Fruit fly (Drosophila melanogaster) whole organism, prepupa: ENCODE data around the gene CG3526.

ENCODE experiments used
- Blimp-1 ChIP-seq: fragments of 200-800 bp; sonication (Bioruptor generic); optimal IDR thresholded peaks from 3 replicates; lab custom pipeline; 2017; ENCODE audit warnings: missing biosample characterization, missing genetic modification characterization, mild to moderate bottlenecking, moderate library complexity, missing genetic modification reagents
- CG10631 ChIP-seq: fragments of 200-800 bp; sonication (Bioruptor generic); optimal IDR thresholded peaks from 2 replicates; lab custom pipeline; 2016; ENCODE audit warnings: missing biosample characterization, missing genetic modification characterization
- CG10669 ChIP-seq: fragments of 200-800 bp; sonication (Bioruptor generic); optimal IDR thresholded peaks from 3 replicates; lab custom pipeline; 2018; ENCODE audit warnings: missing biosample characterization, mild to moderate bottlenecking, missing genetic modification characterization, moderate library complexity
- CG11294 ChIP-seq: fragments of 200-800 bp; sonication (Bioruptor generic); IDR thresholded peaks from 2 replicates; pipeline ENCODE4 v1.3.6; 2022; ENCODE audit warnings: missing biosample characterization, missing genetic modification characterization
- CG11762 ChIP-seq: fragments of 200-800 bp; sonication (Bioruptor generic); optimal IDR thresholded peaks from 3 replicates; lab custom pipeline; 2016; ENCODE audit warnings: missing biosample characterization, missing genetic modification characterization; ENCODE audit not compliant: insufficient read depth
- CG15336 ChIP-seq: fragments of 200-800 bp; sonication (Bioruptor generic); IDR thresholded peaks from 2 replicates; pipeline ENCODE4 v1.3.6; 2022; ENCODE audit warnings: missing biosample characterization, missing genetic modification characterization
- CG3032 ChIP-seq: fragments of 200-800 bp; optimal IDR thresholded peaks from 2 replicates; lab custom pipeline; 2019; ENCODE audit warnings: missing biosample characterization, mild to moderate bottlenecking, missing genetic modification characterization, moderate library complexity
- CG34406 ChIP-seq: fragments of 200-800 bp; sonication (Bioruptor generic); optimal IDR thresholded peaks from 3 replicates; lab custom pipeline; 2016; ENCODE audit warnings: missing biosample characterization, missing genetic modification characterization
- CG3919 ChIP-seq: fragments of 200-800 bp; sonication (Bioruptor generic); optimal IDR thresholded peaks from 3 replicates; lab custom pipeline; 2016; ENCODE audit warnings: missing biosample characterization, missing genetic modification characterization
- CG4318 ChIP-seq: fragments of 200-800 bp; sonication (Bioruptor generic); optimal IDR thresholded peaks from 3 replicates; lab custom pipeline; 2017; ENCODE audit warnings: missing biosample characterization, mild to moderate bottlenecking, missing genetic modification characterization
- CG6163 ChIP-seq: fragments of 200-800 bp; sonication (Bioruptor generic); IDR thresholded peaks from 3 replicates; pipeline ENCODE4 v1.3.6; 2022; ENCODE audit warnings: missing biosample characterization, missing genetic modification characterization
- CG6276 ChIP-seq: fragments of 200-800 bp; sonication (Bioruptor generic); optimal IDR thresholded peaks from 2 replicates; lab custom pipeline; 2017; ENCODE audit warnings: missing biosample characterization, mild to moderate bottlenecking, missing genetic modification characterization
- CG6792 ChIP-seq: fragments of 200-800 bp; sonication (Bioruptor generic); optimal IDR thresholded peaks from 3 replicates; lab custom pipeline; 2016; ENCODE audit warnings: missing biosample characterization, missing genetic modification characterization
- CG6808 ChIP-seq: fragments of 200-800 bp; sonication (Bioruptor generic); optimal IDR thresholded peaks from 3 replicates; lab custom pipeline; 2017; ENCODE audit warnings: missing biosample characterization, missing genetic modification characterization, mild to moderate bottlenecking, moderate library complexity, missing genetic modification reagents
- CG6854 ChIP-seq: fragments of 200-800 bp; sonication (Bioruptor generic); optimal IDR thresholded peaks from 2 replicates; lab custom pipeline; 2017; ENCODE audit warnings: missing biosample characterization, mild to moderate bottlenecking, missing genetic modification characterization
- CG7368 ChIP-seq: fragments of 200-800 bp; sonication (Bioruptor generic); optimal IDR thresholded peaks from 3 replicates; lab custom pipeline; 2016; ENCODE audit warnings: missing biosample characterization, missing genetic modification characterization
- CG8119 ChIP-seq: fragments of 200-800 bp; sonication (Bioruptor generic); IDR thresholded peaks from 3 replicates; pipeline ENCODE4 v1.3.6; 2022; ENCODE audit warnings: missing biosample characterization, missing genetic modification characterization
- CG8319 ChIP-seq: fragments of 200-800 bp; sonication (Bioruptor generic); optimal IDR thresholded peaks from 3 replicates; lab custom pipeline; 2016; ENCODE audit warnings: missing biosample characterization, missing genetic modification characterization
- CG8632 ChIP-seq: fragments of 200-800 bp; sonication (Bioruptor generic); optimal IDR thresholded peaks from 3 replicates; lab custom pipeline; 2016; ENCODE audit warnings: missing biosample characterization, missing genetic modification characterization
- CG9139 ChIP-seq: fragments of 200-800 bp; sonication (Bioruptor generic); optimal IDR thresholded peaks from 3 replicates; lab custom pipeline; 2017; ENCODE audit warnings: missing biosample characterization, mild to moderate bottlenecking, missing genetic modification characterization
- Eip75B ChIP-seq: fragments of 200-800 bp; sonication (Bioruptor generic); optimal IDR thresholded peaks from 3 replicates; lab custom pipeline; 2016; ENCODE audit warnings: missing biosample characterization, missing genetic modification characterization
- Eip78C ChIP-seq: fragments of 200-800 bp; sonication (Bioruptor generic); peaks from one replicate; lab custom pipeline; 2016; ENCODE audit warnings: missing biosample characterization, missing genetic modification characterization
- Eip93F ChIP-seq: fragments of 200-800 bp; sonication (Bioruptor generic); optimal IDR thresholded peaks from 2 replicates; lab custom pipeline; 2016; ENCODE audit warnings: missing biosample characterization, mild to moderate bottlenecking, missing genetic modification characterization
- Gug ChIP-seq: fragments of 200-800 bp; sonication (Bioruptor generic); IDR thresholded peaks from 2 replicates; pipeline ENCODE4 v1.3.6; 2022; ENCODE audit warnings: missing biosample characterization, missing genetic modification characterization
- Hr39 ChIP-seq: fragments of 200-800 bp; sonication (Bioruptor generic); optimal IDR thresholded peaks from 2 replicates; lab custom pipeline; 2016; ENCODE audit warnings: missing biosample characterization, missing genetic modification characterization
- Met ChIP-seq: fragments of 200-800 bp; sonication (Bioruptor generic); optimal IDR thresholded peaks from 3 replicates; lab custom pipeline; 2016; ENCODE audit warnings: missing biosample characterization, missing genetic modification characterization
- OdsH ChIP-seq: fragments of 200-800 bp; sonication (Bioruptor generic); optimal IDR thresholded peaks from 3 replicates; lab custom pipeline; 2016; ENCODE audit warnings: missing biosample characterization, missing genetic modification characterization
- Sox102F ChIP-seq: fragments of 200-800 bp; sonication (Bioruptor generic); optimal IDR thresholded peaks from 2 replicates; lab custom pipeline; 2016; ENCODE audit warnings: missing biosample characterization, mild to moderate bottlenecking, missing genetic modification characterization
- Sox14 ChIP-seq: fragments of 200-800 bp; sonication (Bioruptor generic); optimal IDR thresholded peaks from 3 replicates; lab custom pipeline; 2016; ENCODE audit warnings: missing biosample characterization, missing genetic modification characterization
- Sox15 ChIP-seq: fragments of 200-800 bp; sonication (Bioruptor generic); optimal IDR thresholded peaks from 3 replicates; lab custom pipeline; 2016; ENCODE audit warnings: missing biosample characterization, missing genetic modification characterization
- achi ChIP-seq: fragments of 200-800 bp; sonication (Bioruptor generic); optimal IDR thresholded peaks from 3 replicates; lab custom pipeline; 2016; ENCODE audit warnings: missing biosample characterization, missing genetic modification characterization
- acj6 ChIP-seq: fragments of 200-800 bp; sonication (Bioruptor generic); optimal IDR thresholded peaks from 3 replicates; lab custom pipeline; 2016; ENCODE audit warnings: missing biosample characterization, missing genetic modification characterization
- cyc ChIP-seq: fragments of 200-800 bp; sonication (Bioruptor generic); optimal IDR thresholded peaks from 3 replicates; lab custom pipeline; 2016; ENCODE audit warnings: missing biosample characterization, missing genetic modification characterization
- dsx ChIP-seq: fragments of 200-800 bp; optimal IDR thresholded peaks from 3 replicates; lab custom pipeline; 2019; ENCODE audit warnings: missing biosample characterization, mild to moderate bottlenecking, missing genetic modification characterization, moderate library complexity; ENCODE audit not compliant: poor library complexity, severe bottlenecking
- esn ChIP-seq: fragments of 200-800 bp; sonication (Bioruptor generic); optimal IDR thresholded peaks from 2 replicates; lab custom pipeline; 2016; ENCODE audit warnings: missing biosample characterization, mild to moderate bottlenecking, missing genetic modification characterization, moderate library complexity
- fd59A ChIP-seq: fragments of 200-800 bp; sonication (Bioruptor generic); optimal IDR thresholded peaks from 2 replicates; lab custom pipeline; 2017; ENCODE audit warnings: missing biosample characterization, mild to moderate bottlenecking, missing genetic modification characterization, missing genetic modification reagents
- fkh ChIP-seq: fragments of 200-800 bp; sonication (Bioruptor generic); optimal IDR thresholded peaks from 3 replicates; lab custom pipeline; 2017; ENCODE audit warnings: missing biosample characterization, mild to moderate bottlenecking, missing genetic modification characterization, moderate library complexity
- lz ChIP-seq: fragments of 200-800 bp; sonication (Bioruptor generic); optimal IDR thresholded peaks from 3 replicates; lab custom pipeline; 2016; ENCODE audit warnings: missing biosample characterization, missing genetic modification characterization
- net ChIP-seq: fragments of 200-800 bp; sonication (Bioruptor generic); optimal IDR thresholded peaks from 3 replicates; lab custom pipeline; 2016; ENCODE audit warnings: missing biosample characterization, missing genetic modification characterization
- ss ChIP-seq, 2 experiments: fragments of 200-800 bp; sonication (Bioruptor generic); optimal IDR thresholded peaks; 2 replicates in 1 of 2; 3 replicates in 1 of 2; lab custom pipeline; 2017 to 2018; ENCODE audit warnings: mild to moderate bottlenecking in 2 of 2, missing biosample characterization in 2 of 2, missing genetic modification characterization in 2 of 2, moderate library complexity in 1 of 2
- topi ChIP-seq: fragments of 200-800 bp; sonication (Bioruptor generic); optimal IDR thresholded peaks from 3 replicates; lab custom pipeline; 2016; ENCODE audit warnings: missing biosample characterization, missing genetic modification characterization
- vri ChIP-seq: fragments of 200-800 bp; sonication (Bioruptor generic); optimal IDR thresholded peaks from 3 replicates; lab custom pipeline; 2016; ENCODE audit warnings: missing biosample characterization, mild to moderate bottlenecking, missing genetic modification characterization

CG3526 gene

DNA sequence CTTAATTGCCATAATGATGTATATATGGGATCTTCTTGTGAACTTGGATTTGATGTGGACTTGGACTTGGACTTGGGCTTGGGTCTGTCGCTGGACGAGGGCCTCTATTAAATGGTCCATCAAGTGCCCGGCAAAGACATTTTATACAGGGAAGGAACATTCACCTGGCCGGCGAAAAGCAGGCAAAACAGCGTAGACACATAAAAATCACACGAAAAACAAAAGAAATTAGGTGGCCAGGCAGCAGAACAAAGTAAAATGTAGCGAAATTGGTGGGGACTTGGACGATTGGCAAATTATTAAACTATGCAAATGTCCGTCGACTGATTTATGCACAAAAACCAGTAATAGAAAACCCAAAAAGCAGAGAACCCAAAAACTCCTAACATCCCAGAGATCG, 36.6 kb downstream of the CG3526 start, which contains the start of gene CG14424:
Gene CG14424, minus strand, starts transcription at position 101 of the 400 bp plus-strand sequence.
- TF ChIP-seq CG8632 = no peak
- no peak for TF ChIP-seq CG7368
- no peak for TF ChIP-seq CG9139
- TF ChIP-seq Blimp-1 (GFP tag; lab: Kevin White, UChicago) = no peak
- no peak for TF ChIP-seq Met
- TF ChIP-seq CG6276 (GFP tag; lab: Kevin White, UChicago) = no peak
- no peak for TF ChIP-seq CG6808 (GFP tag; lab: Kevin White, UChicago)
- no peak for TF ChIP-seq cyc (GFP tag; lab: Kevin White, UChicago)
- no peak for TF ChIP-seq CG3032 (tag; lab: Kevin White, UChicago)
- no peak for TF ChIP-seq CG11294 (GFP tag; lab: Robert Waterston, UW)
- TF ChIP-seq ss (GFP tag; optimal IDR thresholded peaks at IDR 0.05; lab: Kevin White, UChicago) = no peak
- TF ChIP-seq CG3919 (GFP tag; lab: Kevin White, UChicago) = no peak

- TF ChIP-seq Sox14 (GFP tag; lab: Kevin White, UChicago) (no peak), net (no peak), fkh (GFP tag; lab: Kevin White, UChicago) (no peak), Sox15 (GFP tag; lab: Kevin White, UChicago) (no peak), esn (GFP tag; lab: Kevin White, UChicago) (no peak), CG8632 (no peak), acj6 (GFP tag; lab: Kevin White, UChicago) (no peak), Eip75B (GFP tag; lab: Kevin White, UChicago) (no peak), Gug (no peak), dsx (GFP tag; lab: Kevin White, UChicago) (no peak), CG6854 (GFP tag; lab: Kevin White, UChicago) (no peak), CG34406 (GFP tag; lab: Kevin White, UChicago) (no peak), CG15336 (GFP tag; lab: Robert Waterston, UW) (no peak), CG3919 (GFP tag; lab: Kevin White, UChicago) (no peak), vri (GFP tag; lab: Kevin White, UChicago) (no peak), CG4318 (GFP tag; lab: Kevin White, UChicago) (no peak), CG10631 (GFP tag; lab: Kevin White, UChicago) (no peak), CG8119 (no peak), CG6792 (GFP tag; lab: Kevin White, UChicago) (no peak), topi (GFP tag; lab: Kevin White, UChicago) (no peak)
Measured at dm6 chrX:2929496-2929895, 38.9 kb downstream of the CG3526 start, which contains the start of gene CG32793. CG32793 (plus strand) TSS chrX:2929796.

dm6 chrX:2934827-2935226, 44.3 kb downstream of the CG3526 start, which contains the start of gene CG3592:
CG3592 (plus strand) TSS chrX:2935127.
- no peak for TF ChIP-seq fkh (GFP tag; lab: Kevin White, UChicago)
- TF ChIP-seq CG11762 (GFP tag; lab: Kevin White, UChicago) = no peak
- no peak for TF ChIP-seq fd59A (GFP tag; lab: Kevin White, UChicago)
- TF ChIP-seq Eip93F (GFP tag; lab: Kevin White, UChicago) = no peak
- TF ChIP-seq topi (GFP tag; lab: Kevin White, UChicago) = no peak
- no peak for TF ChIP-seq Eip75B (GFP tag; lab: Kevin White, UChicago)
- TF ChIP-seq CG3032 (tag; lab: Kevin White, UChicago) = no peak
- TF ChIP-seq Sox15 (GFP tag; lab: Kevin White, UChicago) = no peak
- TF ChIP-seq CG10669 (GFP tag; lab: Kevin White, UChicago) = no peak
- TF ChIP-seq Sox102F (GFP tag; lab: Kevin White, UChicago) = no peak
- TF ChIP-seq CG8319 (GFP tag; lab: Kevin White, UChicago) = no peak
- TF ChIP-seq Hr39 (GFP tag; lab: Kevin White, UChicago) = no peak
- no peak for TF ChIP-seq lz
- no peak for TF ChIP-seq dsx (GFP tag; lab: Kevin White, UChicago)
- TF ChIP-seq CG3919 (GFP tag; lab: Kevin White, UChicago) = no peak
- no peak for TF ChIP-seq OdsH (GFP tag; lab: Kevin White, UChicago)
- no peak for TF ChIP-seq achi (GFP tag; lab: Kevin White, UChicago)
- TF ChIP-seq CG6163 (GFP tag; lab: Robert Waterston, UW) = no peak
- TF ChIP-seq Eip78C = no peak
